Fruit fly (Drosophila melanogaster): Measurements from ENCODE around the gene eRF1.
A peak's percentile ranks its signal among the peaks of the same experiment; 100 is the strongest.

eRF1 gene

dm6 chr3L:20399550-20400109 lies 51.5 kb downstream of the eRF1 start (continued):
- TF ChIP-seq CG15514 (GFP tag; optimal IDR thresholded peaks at IDR 0.05) (peak; percentile 78), bcd (GFP tag; optimal IDR thresholded peaks at IDR 0.05) (peak; percentile 87), CG11093 (GFP tag; IDR thresholded peaks at IDR 0.05) (peak; percentile 85), al (GFP tag; IDR thresholded peaks at IDR 0.05) (peak; percentile 88), CG8944 (GFP tag; optimal IDR thresholded peaks at IDR 0.05) (peak; percentile 72), E2f1 (GFP tag; IDR thresholded peaks at IDR 0.05) (peak; percentile 84), z (GFP tag; IDR thresholded peaks at IDR 0.05) (no peak), psq (GFP tag; optimal IDR thresholded peaks at IDR 0.05) (peak; percentile 70), CG13296 (GFP tag; optimal IDR thresholded peaks at IDR 0.05) (peak; percentile 92), repo (GFP tag; optimal IDR thresholded peaks at IDR 0.05) (peak; percentile 7), ato (GFP tag; IDR thresholded peaks at IDR 0.05; ENCODE audit: partially characterized antibody) (no peak), HmgD (GFP tag; optimal IDR thresholded peaks at IDR 0.05) (peak; percentile 67), CG5953 (GFP tag; IDR thresholded peaks at IDR 0.05) (peak; percentile 68), CG17802 (tag; optimal IDR thresholded peaks at IDR 0.05) (peak; percentile 23), Doc2 (GFP tag; IDR thresholded peaks at IDR 0.05) (no peak), zen (tag; optimal IDR thresholded peaks at IDR 0.05) (peak; percentile 72), pros (GFP tag; optimal IDR thresholded peaks at IDR 0.05) (no peak), schlank (tag; optimal IDR thresholded peaks at IDR 0.05) (peak; percentile 66), pb (GFP tag; optimal IDR thresholded peaks at IDR 0.05) (peak; percentile 81), stwl (tag; optimal IDR thresholded peaks at IDR 0.05) (no peak), pho (GFP tag; optimal IDR thresholded peaks at IDR 0.05) (peak; percentile 87), CG9727 (GFP tag; optimal IDR thresholded peaks at IDR 0.05) (peak; percentile 88), hbn (GFP tag; IDR thresholded peaks at IDR 0.05; ENCODE audit: partially characterized antibody) (no peak), NFAT (GFP tag; IDR thresholded peaks at IDR 0.05) (peak; percentile 79), CG13424 (tag; optimal IDR thresholded peaks at IDR 0.05) (peak; percentile 94), CG6689 (GFP tag; IDR thresholded peaks at IDR 0.05) (peak; percentile 88), cad (GFP tag; optimal IDR thresholded peaks at IDR 0.05) (no peak), CG17912 (GFP tag; optimal IDR thresholded peaks at IDR 0.05) (peak; percentile 58), wek (GFP tag; optimal IDR thresholded peaks at IDR 0.05) (peak; percentile 26), nerfin-2 (GFP tag; IDR thresholded peaks at IDR 0.05; ENCODE audit: partially characterized antibody) (no peak), CG2202 (tag; optimal IDR thresholded peaks at IDR 0.05) (peak; percentile 63), Hr78 (GFP tag; optimal IDR thresholded peaks at IDR 0.05) (peak in 1 of 2 experiments; percentile 59), CG11456 (GFP tag; IDR thresholded peaks at IDR 0.05) (peak; percentile 83; the same call in 2 of the 3 replicates), CG18262 (tag; optimal IDR thresholded peaks at IDR 0.05) (peak; percentile 90), dimm (GFP tag; IDR thresholded peaks at IDR 0.05) (0 out of 2 replicates have a peak, but pooled peaks have one; percentile 35), CG15073 (GFP tag; optimal IDR thresholded peaks at IDR 0.05) (peak; percentile 99), Elba2 (GFP tag; optimal IDR thresholded peaks at IDR 0.05) (peak; percentile 27), Hr3 (GFP tag; optimal IDR thresholded peaks at IDR 0.05) (peak; percentile 88), ewg (GFP tag; optimal IDR thresholded peaks at IDR 0.05) (peak; percentile 76), zen2 (GFP tag; IDR thresholded peaks at IDR 0.05; ENCODE audit: partially characterized antibody) (no peak), ci (GFP tag; IDR thresholded peaks at IDR 0.05) (peak; percentile 76), nau (GFP tag; optimal IDR thresholded peaks at IDR 0.05) (peak; percentile 80), Atf6 (GFP tag; IDR thresholded peaks at IDR 0.05) (peak; percentile 92), Gsc (GFP tag; IDR thresholded peaks at IDR 0.05) (no peak), NC2β (GFP tag; optimal IDR thresholded peaks at IDR 0.05) (peak; percentile 73), CG11504 (tag; optimal IDR thresholded peaks at IDR 0.05) (peak; percentile 91), CG18599 (GFP tag; optimal IDR thresholded peaks at IDR 0.05) (peak; percentile 88), CG2129 (GFP tag; IDR thresholded peaks at IDR 0.05; ENCODE audit: partially characterized antibody) (no peak), CG4730 (GFP tag; IDR thresholded peaks at IDR 0.05) (peak; percentile 73), ERR (GFP tag; optimal IDR thresholded peaks at IDR 0.05) (peak; percentile 62)

Data from whole organism, embryonic.